Worm (Caenorhabditis elegans) whole organism, L2 larva: Measurements from ENCODE around the gene vab-1.

Experiments used
- R02D3.7 ChIP-seq: fragments of 150-350 bp; optimal IDR thresholded peaks from 2 replicates; lab custom pipeline; 2014; ENCODE audit warnings: missing biosample characterization, missing genetic modification characterization
- ZK546.5 ChIP-seq: sonication (generic microtip); optimal IDR thresholded peaks from 2 replicates; lab custom pipeline; 2017; ENCODE audit warnings: missing biosample characterization, missing genetic modification characterization
- aly-2 ChIP-seq: fragments of 150-350 bp; optimal IDR thresholded peaks from 2 replicates; lab custom pipeline; 2014; ENCODE audit warnings: missing biosample characterization, missing genetic modification characterization
- ceh-16 ChIP-seq: fragments of 150-350 bp; optimal IDR thresholded peaks from 2 replicates; lab custom pipeline; 2014; ENCODE audit warnings: missing biosample characterization, missing genetic modification characterization
- crh-2 ChIP-seq: sonication (generic microtip); optimal IDR thresholded peaks from 2 replicates; lab custom pipeline; 2017; ENCODE audit warnings: missing biosample characterization, missing genetic modification characterization
- egl-27 ChIP-seq: sonication (generic microtip); optimal IDR thresholded peaks from 3 replicates; lab custom pipeline; 2017; ENCODE audit warnings: missing biosample characterization, missing genetic modification reagents, missing genetic modification characterization
- lin-13 ChIP-seq: fragments of 150-350 bp; optimal IDR thresholded peaks from 2 replicates; lab custom pipeline; 2014; ENCODE audit warnings: missing biosample characterization, missing genetic modification reagents, missing genetic modification characterization
- mdl-1 ChIP-seq, 2 experiments: fragments of 150-350 bp in 1 of 2; sonication (generic microtip) in 1 of 2; optimal IDR thresholded peaks; 2 replicates each; lab custom pipeline; 2017; ENCODE audit warnings: missing biosample characterization in 2 of 2, missing genetic modification characterization in 2 of 2
- nhr-11 ChIP-seq: fragments of 150-350 bp; optimal IDR thresholded peaks from 2 replicates; lab custom pipeline; 2014; ENCODE audit warnings: missing biosample characterization, missing genetic modification characterization
- nhr-12 ChIP-seq: fragments of 150-350 bp; optimal IDR thresholded peaks from 2 replicates; lab custom pipeline; 2014; ENCODE audit warnings: missing biosample characterization, missing genetic modification characterization
- unc-62 ChIP-seq: fragments of 150-350 bp; optimal IDR thresholded peaks from 2 replicates; lab custom pipeline; 2014; ENCODE audit warnings: missing biosample characterization, missing genetic modification reagents, missing genetic modification characterization
- zag-1 ChIP-seq: fragments of 150-350 bp; optimal IDR thresholded peaks from 2 replicates; lab custom pipeline; 2014; ENCODE audit warnings: missing biosample characterization, missing genetic modification characterization

DNA sequence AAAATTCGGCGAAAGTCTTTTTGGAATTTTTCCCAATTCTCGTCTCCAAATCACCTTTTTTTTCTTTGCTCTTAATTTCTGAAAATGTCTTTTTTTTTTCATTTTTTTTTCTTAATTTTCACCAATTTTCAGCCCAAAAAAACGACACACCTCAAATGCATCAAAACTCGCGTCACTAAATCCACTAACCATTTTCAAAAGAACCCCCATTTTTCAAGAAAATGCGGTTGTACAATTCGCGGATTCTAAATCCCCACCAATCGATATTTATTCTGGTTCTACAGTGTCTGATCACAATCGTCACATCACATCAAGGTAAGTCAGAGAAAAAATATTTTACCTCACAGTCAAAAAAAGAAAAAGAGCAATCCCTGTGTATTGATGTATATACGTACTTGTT, at the start of gene vab-1:
- TF ChIP-seq ZK546.5 (no peak), egl-27 (no peak), crh-2 (tag; lab: Kevin White, UChicago) (no peak), unc-62 (GFP tag; lab: Kevin White, UChicago) (no peak), nhr-11 (tag; lab: Kevin White, UChicago) (no peak), zag-1 (tag; lab: Kevin White, UChicago) (no peak), ceh-16 (tag; lab: Kevin White, UChicago) (no peak), aly-2 (no peak), mdl-1 (tag; optimal IDR thresholded peaks at IDR 0.05; lab: Kevin White, UChicago) (no peak), nhr-12 (tag; lab: Kevin White, UChicago) (no peak), R02D3.7 (tag; lab: Kevin White, UChicago) (no peak), lin-13 (no peak)
